Worm (Caenorhabditis elegans): ENCODE results near the gene sri-26.

ce11 chrV:15189567-15189966, 25.7 kb upstream of the sri-26 start, which contains the start of gene cyn-3:
- TF ChIP-seq ztf-29 (GFP tag; IDR thresholded peaks at IDR 0.05) (no peak), med-1 (GFP tag; optimal IDR thresholded peaks at IDR 0.05; ENCODE audit: insufficient read depth) (no peak), klf-2 (GFP tag; conservative IDR thresholded peaks at IDR 0.05) (no peak)

Measured in whole organism, midembryonic.